Worm (Caenorhabditis elegans) whole organism, L3 larva: Measurements from ENCODE around the gene C08A9.10.

Source experiments
- ceh-82 ChIP-seq: fragments of 150-350 bp; optimal IDR thresholded peaks from 2 replicates; lab custom pipeline; 2014; ENCODE audit warnings: missing biosample characterization, missing genetic modification characterization
- lin-39 ChIP-seq: fragments of 150-350 bp; optimal IDR thresholded peaks from 2 replicates; lab custom pipeline; 2018; ENCODE audit warnings: missing biosample characterization, missing genetic modification reagents, missing genetic modification characterization
- nfya-1 ChIP-seq: sonication (generic microtip); optimal IDR thresholded peaks from 2 replicates; lab custom pipeline; 2017; ENCODE audit warnings: missing genetic modification characterization, mild to moderate bottlenecking, missing compliant biosample characterization, antibody characterized with exemption, moderate library complexity; ENCODE audit not compliant: insufficient read depth
- nhr-11 ChIP-seq: fragments of 150-350 bp; optimal IDR thresholded peaks from 2 replicates; lab custom pipeline; 2014; ENCODE audit warnings: missing biosample characterization, missing genetic modification characterization
- nhr-12 ChIP-seq: fragments of 150-350 bp; optimal IDR thresholded peaks from 2 replicates; lab custom pipeline; 2014; ENCODE audit warnings: missing biosample characterization, missing genetic modification characterization
- nhr-25 ChIP-seq: sonication (generic microtip); optimal IDR thresholded peaks from 2 replicates; lab custom pipeline; 2017; ENCODE audit warnings: missing biosample characterization, missing genetic modification characterization
- nhr-77 ChIP-seq: fragments of 150-350 bp; optimal IDR thresholded peaks from 2 replicates; lab custom pipeline; 2014; ENCODE audit warnings: missing biosample characterization, missing genetic modification characterization
- sea-2 ChIP-seq: fragments of 150-350 bp; sonication (generic microtip); optimal IDR thresholded peaks from 4 replicates; lab custom pipeline; 2014; ENCODE audit warnings: missing biosample characterization, missing genetic modification reagents, missing genetic modification characterization
- unc-62 ChIP-seq: fragments of 150-350 bp; sonication (generic microtip); optimal IDR thresholded peaks from 4 replicates; lab custom pipeline; 2014; ENCODE audit warnings: missing biosample characterization, missing genetic modification reagents, missing genetic modification characterization
- ztf-11 ChIP-seq: fragments of 150-350 bp; optimal IDR thresholded peaks from 2 replicates; lab custom pipeline; 2014; ENCODE audit warnings: missing biosample characterization, missing genetic modification characterization

DNA sequence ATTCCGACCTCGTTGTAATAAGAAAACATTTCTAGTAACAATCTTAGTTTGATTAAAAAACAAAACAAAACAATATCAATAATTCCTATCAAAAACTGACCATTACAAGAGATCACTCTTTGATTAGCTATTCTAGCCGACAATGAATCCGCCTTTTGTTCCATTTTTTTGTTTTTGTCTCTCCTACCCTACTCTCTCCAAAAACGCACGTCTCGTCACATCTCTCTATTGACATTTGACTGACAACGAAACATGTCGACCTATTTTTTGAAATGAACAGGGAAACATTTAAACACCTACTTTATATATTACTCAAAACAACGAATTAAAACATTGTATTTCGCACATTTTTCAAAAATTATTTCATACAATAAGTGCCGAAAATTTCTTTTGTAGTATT lies 46.2 kb upstream of the C08A9.10 start:
- TF ChIP-seq nhr-11 (tag; lab: Kevin White, UChicago), result no peak
- no peak for TF ChIP-seq nhr-77 (tag; lab: Kevin White, UChicago)
- TF ChIP-seq nhr-12 (tag; lab: Kevin White, UChicago), result no peak
- no peak for TF ChIP-seq nhr-25
- TF ChIP-seq sea-2 (GFP tag; lab: Kevin White, UChicago), result no peak
- TF ChIP-seq lin-39 (tag; lab: Kevin White, UChicago), result no peak
- TF ChIP-seq ztf-11 (tag; lab: Kevin White, UChicago), result no peak
- no peak for TF ChIP-seq unc-62
- TF ChIP-seq nfya-1 (tag; lab: Kevin White, UChicago), result no peak
- no peak for TF ChIP-seq ceh-82 (tag; lab: Kevin White, UChicago)
